Fruit fly (Drosophila melanogaster): Measurements from ENCODE around the gene CG31156.

DNA sequence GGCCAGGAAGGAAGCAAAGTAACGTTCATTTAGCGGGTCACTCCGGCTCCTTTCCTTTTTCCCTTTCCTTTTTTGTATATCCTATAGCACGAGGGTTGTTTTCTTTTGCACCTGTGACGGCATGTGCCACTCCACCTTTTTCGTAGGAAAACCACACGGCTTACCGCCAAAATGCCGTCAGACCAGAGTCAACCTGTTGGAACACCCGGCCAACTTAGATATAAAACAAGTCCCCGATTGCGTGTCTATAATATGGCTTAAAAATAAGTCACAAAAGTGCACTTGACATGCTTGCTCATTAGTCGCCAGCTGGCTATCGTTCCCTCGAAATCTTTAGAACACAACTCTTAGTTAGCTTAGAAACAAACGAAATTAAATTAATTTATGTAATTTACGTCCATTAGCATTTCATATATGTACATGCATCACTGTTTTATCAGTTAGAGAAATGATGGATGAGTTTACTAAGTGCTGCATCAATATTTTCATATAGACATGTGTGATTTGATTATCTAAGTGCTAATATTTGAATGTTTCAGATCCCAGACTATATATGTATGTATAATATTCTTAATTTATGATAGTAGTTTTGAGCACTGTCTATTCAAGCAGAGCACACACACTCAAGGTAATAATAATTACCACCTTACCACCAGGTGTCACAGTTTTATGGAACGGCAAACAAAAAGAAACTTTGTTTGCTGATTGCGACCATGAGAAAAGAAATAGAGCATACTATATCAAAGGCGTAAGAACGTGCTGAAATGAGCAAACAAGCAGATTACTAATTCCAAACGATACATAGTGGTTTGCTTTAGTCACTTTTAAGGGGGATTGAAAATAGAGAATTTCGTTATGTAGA, 21.3 kb upstream of the CG31156 start:
- no peak for TF ChIP-seq CG32264 (GFP tag; optimal IDR thresholded peaks at IDR 0.05)
- TF ChIP-seq h (GFP tag; optimal IDR thresholded peaks at IDR 0.05), result no peak
- TF ChIP-seq Dfd (GFP tag; optimal IDR thresholded peaks at IDR 0.05), result no peak
- no peak for TF ChIP-seq fru (GFP tag; optimal IDR thresholded peaks at IDR 0.05)
- TF ChIP-seq CrebA (GFP tag; optimal IDR thresholded peaks at IDR 0.05; ENCODE audit: borderline replicate concordance), result no peak
- TF ChIP-seq Hr78 (GFP tag; optimal IDR thresholded peaks at IDR 0.05), result no peak
